Worm (Caenorhabditis elegans): ENCODE results near the gene pps-1.

pps-1 gene

ce11 chrIV:10157034-10157433, 4.8 kb upstream of the pps-1 start:
- TF ChIP-seq ceh-34 (tag; optimal IDR thresholded peaks at IDR 0.05): no peak
- TF ChIP-seq ceh-48 (tag; optimal IDR thresholded peaks at IDR 0.05): no peak
- no peak for TF ChIP-seq madf-2 (tag; optimal IDR thresholded peaks at IDR 0.05)
- no peak for TF ChIP-seq K09A11.1 (tag; optimal IDR thresholded peaks at IDR 0.05; ENCODE audit: insufficient read depth)
- no peak for TF ChIP-seq unc-86 (tag; optimal IDR thresholded peaks at IDR 0.05)
- no peak for TF ChIP-seq K02D7.2 (tag; optimal IDR thresholded peaks at IDR 0.05)
- TF ChIP-seq C08G9.2 (tag; optimal IDR thresholded peaks at IDR 0.05): no peak
- TF ChIP-seq ceh-45 (GFP tag; IDR thresholded peaks at IDR 0.05): no peak
- TF ChIP-seq zip-5 (tag; optimal IDR thresholded peaks at IDR 0.05): no peak
- TF ChIP-seq fax-1 (tag; optimal IDR thresholded peaks at IDR 0.05): no peak
- no peak for TF ChIP-seq hlh-13 (GFP tag; optimal IDR thresholded peaks at IDR 0.05)
- no peak for TF ChIP-seq odd-2 (tag; optimal IDR thresholded peaks at IDR 0.05)
- no peak for TF ChIP-seq che-1 (tag; optimal IDR thresholded peaks at IDR 0.05)
- no peak for TF ChIP-seq hlh-6 (tag; optimal IDR thresholded peaks at IDR 0.05)
- no peak for TF ChIP-seq ceh-18 (tag; optimal IDR thresholded peaks at IDR 0.05)
- TF ChIP-seq unc-55 (GFP tag; optimal IDR thresholded peaks at IDR 0.05): no peak
- no peak for TF ChIP-seq ztf-16 (tag; optimal IDR thresholded peaks at IDR 0.05)
- no peak for TF ChIP-seq Y22D7AL.16 (tag; optimal IDR thresholded peaks at IDR 0.05)
- TF ChIP-seq F13H6.1 (tag; optimal IDR thresholded peaks at IDR 0.05): no peak

ce11 chrIV:10157489-10158088, 4.2 kb upstream of the pps-1 start, which contains the start of gene ttr-53:
TSS of gene ttr-53 (plus strand) at chrIV:10158038.
- TF ChIP-seq unc-42 (tag; optimal IDR thresholded peaks at IDR 0.05) (no peak), ztf-16 (tag; optimal IDR thresholded peaks at IDR 0.05) (no peak), unc-3 (GFP tag; conservative IDR thresholded peaks at IDR 0.05) (no peak), unc-3 (tag; optimal IDR thresholded peaks at IDR 0.05) (no peak), mec-3 (tag; optimal IDR thresholded peaks at IDR 0.05; ENCODE audit: borderline replicate concordance) (no peak), madf-2 (tag; optimal IDR thresholded peaks at IDR 0.05) (no peak)

ce11 chrIV:10164086-10164485, 2.3 kb downstream of the pps-1 start:
- TF ChIP-seq fkh-10 (GFP tag; optimal IDR thresholded peaks at IDR 0.05) (no peak), K02D7.2 (tag; optimal IDR thresholded peaks at IDR 0.05) (no peak), ceh-34 (tag; optimal IDR thresholded peaks at IDR 0.05) (no peak)

- TF ChIP-seq gmeb-2 (tag; optimal IDR thresholded peaks at IDR 0.05) (no peak), unc-42 (tag; optimal IDR thresholded peaks at IDR 0.05) (peak; percentile 100)
Measured at ce11 chrIV:10170808-10171207, 9.0 kb downstream of the pps-1 start.

- TF ChIP-seq unc-42 (tag; optimal IDR thresholded peaks at IDR 0.05): peak; percentile 24
- TF ChIP-seq fax-1 (tag; optimal IDR thresholded peaks at IDR 0.05): no peak
Measured at ce11 chrIV:10174328-10174727, 12.5 kb downstream of the pps-1 start, which contains the start of gene pxf-1. TSS of gene pxf-1 (minus strand) at chrIV:10174341.

- TF ChIP-seq ceh-30 (tag; optimal IDR thresholded peaks at IDR 0.05) (no peak), ceh-45 (GFP tag; IDR thresholded peaks at IDR 0.05) (no peak), tbx-2 (tag; optimal IDR thresholded peaks at IDR 0.05) (peak; percentile 47), pax-1 (tag; optimal IDR thresholded peaks at IDR 0.05) (no peak), zip-5 (tag; optimal IDR thresholded peaks at IDR 0.05) (no peak), C08G9.2 (tag; optimal IDR thresholded peaks at IDR 0.05) (peak; percentile 50), unc-86 (tag; optimal IDR thresholded peaks at IDR 0.05) (no peak), K09A11.1 (tag; optimal IDR thresholded peaks at IDR 0.05; ENCODE audit: insufficient read depth) (no peak), dve-1 (tag; optimal IDR thresholded peaks at IDR 0.05) (no peak), ceh-2 (tag; optimal IDR thresholded peaks at IDR 0.05) (no peak), pqm-1 (tag; optimal IDR thresholded peaks at IDR 0.05) (peak; percentile 25), che-1 (tag; optimal IDR thresholded peaks at IDR 0.05) (peak; percentile 27), elt-2 (tag; optimal IDR thresholded peaks at IDR 0.05) (peak; percentile 92), madf-2 (tag; optimal IDR thresholded peaks at IDR 0.05) (no peak), rnt-1 (tag; optimal IDR thresholded peaks at IDR 0.05) (peak; percentile 43), elt-4 (tag; optimal IDR thresholded peaks at IDR 0.05) (no peak), ceh-6 (GFP tag; optimal IDR thresholded peaks at IDR 0.05) (no peak), pha-2 (tag; optimal IDR thresholded peaks at IDR 0.05) (no peak), nfya-1 (tag; optimal IDR thresholded peaks at IDR 0.05) (peak; percentile 39), ztf-16 (tag; optimal IDR thresholded peaks at IDR 0.05) (no peak), hlh-6 (tag; optimal IDR thresholded peaks at IDR 0.05) (no peak), ttx-3 (tag; optimal IDR thresholded peaks at IDR 0.05) (no peak), ceh-31 (tag; optimal IDR thresholded peaks at IDR 0.05) (peak; percentile 1)
Measured at ce11 chrIV:10174932-10175732, 13.3 kb downstream of the pps-1 start.

Measured in whole organism, late embryonic.